Worm (Caenorhabditis elegans): ENCODE measurements around the gene coh-1.

coh-1 gene

ce11 chrX:7447340-7447739 lies 27.5 kb downstream of the coh-1 start:
- TF ChIP-seq madf-9 (GFP tag; conservative IDR thresholded peaks at IDR 0.05) (no peak), dmd-9 (GFP tag; IDR thresholded peaks at IDR 0.05) (no peak), mes-2 (tag; optimal IDR thresholded peaks at IDR 0.05; ENCODE audit: poor library complexity, severe bottlenecking) (no peak)

ce11 chrX:7446485-7446884 lies 28.3 kb downstream of the coh-1 start:
- TF ChIP-seq F44E2.7 (GFP tag; IDR thresholded peaks at IDR 0.05) = no peak
- no peak for TF ChIP-seq aly-2 (tag; optimal IDR thresholded peaks at IDR 0.05)
- TF ChIP-seq arid-1 (GFP tag; conservative IDR thresholded peaks at IDR 0.05) = no peak
- no peak for TF ChIP-seq ztf-7 (tag; optimal IDR thresholded peaks at IDR 0.05)
- TF ChIP-seq mxl-2 (GFP tag; conservative IDR thresholded peaks at IDR 0.05) = peak; percentile 97
- no peak for TF ChIP-seq jun-1 (tag; optimal IDR thresholded peaks at IDR 0.05)
- TF ChIP-seq zip-2 (tag; optimal IDR thresholded peaks at IDR 0.05) = no peak
- TF ChIP-seq nhr-28 (tag; optimal IDR thresholded peaks at IDR 0.05) = peak; percentile 2
- TF ChIP-seq mdt-29 (GFP tag; IDR thresholded peaks at IDR 0.05) = no peak

DNA sequence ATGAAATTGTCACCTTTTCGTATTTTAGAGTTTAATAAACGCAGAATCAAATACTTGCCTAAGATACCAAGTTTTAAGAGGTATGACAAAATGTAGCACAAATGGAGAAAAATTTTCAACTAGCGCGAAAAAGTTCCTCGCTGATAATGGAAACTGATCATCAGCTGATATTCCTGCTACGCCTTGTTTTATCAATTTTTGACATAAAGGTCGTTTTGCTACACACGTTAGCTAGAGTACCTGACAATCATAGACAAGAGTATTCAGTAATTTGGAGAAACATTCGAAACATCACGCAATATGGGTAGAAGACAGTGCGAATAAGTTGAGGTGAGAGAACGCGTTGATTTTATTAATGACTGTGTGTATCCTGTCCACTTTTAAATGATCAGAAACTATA lies 29.1 kb downstream of the coh-1 start:
- TF ChIP-seq unc-130 (GFP tag; optimal IDR thresholded peaks at IDR 0.05) (no peak), zip-11 (GFP tag; IDR thresholded peaks at IDR 0.05) (no peak), pha-4 (GFP tag; IDR thresholded peaks at IDR 0.05) (no peak), pha-4 (tag; optimal IDR thresholded peaks at IDR 0.05) (no peak), nhr-11 (tag; optimal IDR thresholded peaks at IDR 0.05) (no peak), snpc-4 (tag; optimal IDR thresholded peaks at IDR 0.05) (no peak), spr-3 (GFP tag; optimal IDR thresholded peaks at IDR 0.05) (no peak), skn-1 (tag; optimal IDR thresholded peaks at IDR 0.05) (no peak), ceh-82 (tag; optimal IDR thresholded peaks at IDR 0.05) (no peak), T26A8.4 (GFP tag; IDR thresholded peaks at IDR 0.05) (no peak), php-3 (GFP tag; IDR thresholded peaks at IDR 0.05) (0 out of 2 replicates have a peak, but pooled peaks have one; percentile 30), hlh-11 (tag; optimal IDR thresholded peaks at IDR 0.05) (peak; percentile 78), nhr-28 (tag; optimal IDR thresholded peaks at IDR 0.05) (peak; percentile 89), zag-1 (tag; optimal IDR thresholded peaks at IDR 0.05) (no peak), mdt-29 (GFP tag; IDR thresholded peaks at IDR 0.05) (peak; percentile 43; the same call in 1 of the 2 replicates), arid-1 (GFP tag; conservative IDR thresholded peaks at IDR 0.05) (no peak), lin-39 (tag; optimal IDR thresholded peaks at IDR 0.05) (no peak), spr-1 (tag; optimal IDR thresholded peaks at IDR 0.05) (no peak), mxl-2 (GFP tag; conservative IDR thresholded peaks at IDR 0.05) (0 out of 2 replicates have a peak, but pooled peaks have one; percentile 43), pqm-1 (tag; optimal IDR thresholded peaks at IDR 0.05) (peak; percentile 31), jun-1 (tag; optimal IDR thresholded peaks at IDR 0.05) (no peak), F44E2.7 (GFP tag; IDR thresholded peaks at IDR 0.05) (no peak), nhr-25 (tag; optimal IDR thresholded peaks at IDR 0.05; ENCODE audit: borderline replicate concordance, insufficient read depth) (no peak), tra-1 (GFP tag; IDR thresholded peaks at IDR 0.05) (peak; percentile 68; the same call in 1 of the 2 replicates), nhr-76 (tag; optimal IDR thresholded peaks at IDR 0.05) (no peak), mep-1 (tag; optimal IDR thresholded peaks at IDR 0.05) (no peak), daf-16 (GFP tag; optimal IDR thresholded peaks at IDR 0.05) (no peak), daf-16 (tag; optimal IDR thresholded peaks at IDR 0.05) (peak; percentile 38), tag-97 (GFP tag; IDR thresholded peaks at IDR 0.05) (no peak), dve-1 (tag; optimal IDR thresholded peaks at IDR 0.05; ENCODE audit: insufficient read depth) (peak; percentile 8), snpc-1.2 (GFP tag; IDR thresholded peaks at IDR 0.05) (no peak), D1046.2 (GFP tag; IDR thresholded peaks at IDR 0.05) (no peak), egl-27 (tag; optimal IDR thresholded peaks at IDR 0.05) (no peak), nhr-48 (tag; optimal IDR thresholded peaks at IDR 0.05) (peak; percentile 32), zfp-2 (tag; optimal IDR thresholded peaks at IDR 0.05) (no peak), hif-1 (tag; optimal IDR thresholded peaks at IDR 0.05) (peak; percentile 91 to 94), nhr-77 (tag; optimal IDR thresholded peaks at IDR 0.05) (peak; percentile 7), gei-8 (GFP tag; optimal IDR thresholded peaks at IDR 0.05) (no peak), nhr-111 (GFP tag; optimal IDR thresholded peaks at IDR 0.05) (no peak), dmd-6 (GFP tag; IDR thresholded peaks at IDR 0.05) (peak; percentile 89)
